Fruit fly (Drosophila melanogaster) whole organism, embryonic: Measurements from ENCODE around the gene lbe.

ENCODE experiments used
- Abd-B ChIP-seq: fragments of 200-800 bp; sonication (Bioruptor generic); optimal IDR thresholded peaks from 2 replicates; lab custom pipeline; 2018; ENCODE audit warnings: missing biosample characterization, mild to moderate bottlenecking, missing genetic modification characterization, moderate library complexity
- Atf3 ChIP-seq: fragments of 200-800 bp; sonication (Bioruptor generic); optimal IDR thresholded peaks from 3 replicates; lab custom pipeline; 2016; ENCODE audit warnings: missing biosample characterization, missing genetic modification characterization
- Atf6 ChIP-seq: fragments of 200-800 bp; sonication (Bioruptor generic); IDR thresholded peaks from 2 replicates; pipeline ENCODE4 v1.3.6; 2022; ENCODE audit warnings: missing biosample characterization, missing genetic modification characterization
- B-H2 ChIP-seq: fragments of 200-800 bp; sonication (Bioruptor generic); optimal IDR thresholded peaks from 2 replicates; lab custom pipeline; 2018; ENCODE audit warnings: missing biosample characterization, mild to moderate bottlenecking, missing genetic modification characterization
- Bdp1 ChIP-seq: fragments of 200-800 bp; sonication (Bioruptor generic); optimal IDR thresholded peaks from 3 replicates; lab custom pipeline; 2016; ENCODE audit warnings: missing biosample characterization, missing genetic modification characterization
- CG10209 ChIP-seq: fragments of 200-800 bp; sonication (Bioruptor generic); optimal IDR thresholded peaks from 3 replicates; lab custom pipeline; 2017; ENCODE audit warnings: missing biosample characterization, mild to moderate bottlenecking, missing genetic modification characterization, missing genetic modification reagents
- CG10366 ChIP-seq: fragments of 200-800 bp; sonication (Bioruptor generic); IDR thresholded peaks from 2 replicates; pipeline ENCODE4 v1.3.6; 2022; ENCODE audit warnings: missing biosample characterization, missing genetic modification characterization
- CG10543 ChIP-seq: fragments of 200-800 bp; sonication (Bioruptor generic); optimal IDR thresholded peaks from 3 replicates; lab custom pipeline; 2017; ENCODE audit warnings: missing biosample characterization, mild to moderate bottlenecking, missing genetic modification characterization, moderate library complexity
- CG1233 ChIP-seq: fragments of 200-800 bp; sonication (Bioruptor generic); optimal IDR thresholded peaks from 4 replicates; lab custom pipeline; 2018; ENCODE audit warnings: missing biosample characterization, mild to moderate bottlenecking, missing genetic modification characterization
- CG14441 ChIP-seq: fragments of 200-800 bp; sonication (Bioruptor generic); IDR thresholded peaks from 2 replicates; pipeline ENCODE4 v1.3.6; 2022; ENCODE audit warnings: missing biosample characterization, missing genetic modification characterization
- CG1603 ChIP-seq: fragments of 200-800 bp; sonication (Bioruptor generic); optimal IDR thresholded peaks from 2 replicates; lab custom pipeline; 2019; ENCODE audit warnings: missing biosample characterization, mild to moderate bottlenecking, missing genetic modification characterization, moderate library complexity
- CG17361 ChIP-seq: fragments of 200-800 bp; sonication (Bioruptor generic); IDR thresholded peaks from 3 replicates; pipeline ENCODE4 v1.3.6; 2022; ENCODE audit warnings: missing biosample characterization, missing genetic modification characterization
- CG17385 ChIP-seq: fragments of 200-800 bp; sonication (Bioruptor generic); optimal IDR thresholded peaks from 3 replicates; lab custom pipeline; 2018; ENCODE audit warnings: missing biosample characterization, mild to moderate bottlenecking, missing genetic modification characterization
- CG17568 ChIP-seq: fragments of 200-800 bp; sonication (Bioruptor generic); optimal IDR thresholded peaks from 2 replicates; lab custom pipeline; 2018; ENCODE audit warnings: missing biosample characterization, mild to moderate bottlenecking, missing genetic modification characterization, moderate library complexity
- CG18262 ChIP-seq: fragments of 200-800 bp; optimal IDR thresholded peaks from 3 replicates; lab custom pipeline; 2019; ENCODE audit warnings: missing biosample characterization, mild to moderate bottlenecking, missing genetic modification characterization, moderate library complexity
- CG1832 ChIP-seq: fragments of 200-800 bp; sonication (Bioruptor generic); optimal IDR thresholded peaks from 2 replicates; lab custom pipeline; 2017; ENCODE audit warnings: missing biosample characterization, mild to moderate bottlenecking, missing genetic modification characterization, inconsistent platforms
- CG18619 ChIP-seq: fragments of 200-800 bp; sonication (Bioruptor generic); optimal IDR thresholded peaks from 3 replicates; lab custom pipeline; 2017; ENCODE audit warnings: missing biosample characterization, mild to moderate bottlenecking, missing genetic modification characterization
- CG3163 ChIP-seq: fragments of 200-800 bp; sonication (Bioruptor generic); optimal IDR thresholded peaks from 3 replicates; lab custom pipeline; 2016; ENCODE audit warnings: missing biosample characterization, missing genetic modification characterization
- CG4360 ChIP-seq: fragments of 200-800 bp; sonication (Bioruptor generic); IDR thresholded peaks from 2 replicates; pipeline ENCODE4 v1.3.6; 2022; ENCODE audit warnings: missing biosample characterization, missing genetic modification characterization
- CG4854 ChIP-seq: fragments of 200-800 bp; sonication (Bioruptor generic); optimal IDR thresholded peaks from 2 replicates; lab custom pipeline; 2016; ENCODE audit warnings: missing biosample characterization, missing genetic modification characterization, inconsistent platforms
- CG6254 ChIP-seq: fragments of 200-800 bp; sonication (Bioruptor generic); optimal IDR thresholded peaks from 3 replicates; lab custom pipeline; 2017; ENCODE audit warnings: mild to moderate bottlenecking, missing biosample characterization, missing genetic modification reagents, missing genetic modification characterization
- CG6272 ChIP-seq: fragments of 200-800 bp; sonication (Bioruptor generic); IDR thresholded peaks from 2 replicates; pipeline ENCODE4 v1.3.6; 2022; ENCODE audit warnings: missing biosample characterization, missing genetic modification characterization
- CG6813 ChIP-seq: fragments of 200-800 bp; sonication (Bioruptor generic); optimal IDR thresholded peaks from 2 replicates; lab custom pipeline; 2017; ENCODE audit warnings: missing biosample characterization, missing genetic modification characterization, mild to moderate bottlenecking, moderate library complexity, missing genetic modification reagents
- CG7786 ChIP-seq: fragments of 200-800 bp; sonication (Bioruptor generic); optimal IDR thresholded peaks from 2 replicates; lab custom pipeline; 2016; ENCODE audit warnings: missing biosample characterization, missing genetic modification characterization
- CG9876 ChIP-seq: fragments of 200-800 bp; sonication (Bioruptor generic); optimal IDR thresholded peaks from 2 replicates; lab custom pipeline; 2016; ENCODE audit warnings: missing biosample characterization, missing genetic modification characterization
- CoRest ChIP-seq: fragments of 200-800 bp; sonication (Bioruptor generic); optimal IDR thresholded peaks from 3 replicates; lab custom pipeline; 2018; ENCODE audit warnings: missing biosample characterization, mild to moderate bottlenecking, missing genetic modification characterization, moderate library complexity
- D ChIP-seq, 2 experiments: fragments of 200-800 bp in 1 of 2; fragments of >200 bp in 1 of 2; sonication (Bioruptor generic) in 1 of 2; optimal IDR thresholded peaks; 2 replicates in 1 of 2; 3 replicates in 1 of 2; lab custom pipeline; 2017; ENCODE audit warnings: mild to moderate bottlenecking in 1 of 2, missing biosample characterization in 1 of 2, missing genetic modification characterization in 1 of 2, missing genetic modification reagents in 1 of 2
- Doc3 ChIP-seq: fragments of 200-800 bp; sonication (Bioruptor generic); IDR thresholded peaks from 3 replicates; pipeline ENCODE4 v1.3.6; 2022; ENCODE audit warnings: missing biosample characterization, missing genetic modification characterization; ENCODE audit not compliant: partially characterized antibody
- Gsc ChIP-seq: fragments of 200-800 bp; sonication (Bioruptor generic); IDR thresholded peaks from 2 replicates; pipeline ENCODE4 v1.3.6; 2022; ENCODE audit warnings: missing biosample characterization, missing genetic modification characterization
- Hr39 ChIP-seq: fragments of >200 bp; optimal IDR thresholded peaks from 2 replicates; lab custom pipeline; 2017
- Jarid2 ChIP-seq: fragments of 200-800 bp; sonication (Bioruptor generic); optimal IDR thresholded peaks from 3 replicates; lab custom pipeline; 2017; ENCODE audit warnings: mild to moderate bottlenecking, missing biosample characterization, missing genetic modification reagents, missing genetic modification characterization
- Nf-YA ChIP-seq: fragments of 200-800 bp; sonication (Bioruptor generic); IDR thresholded peaks from 2 replicates; pipeline ENCODE4 v1.3.6; 2022; ENCODE audit warnings: missing biosample characterization, missing genetic modification characterization
- Rx ChIP-seq: fragments of 200-800 bp; sonication (Bioruptor generic); IDR thresholded peaks from 2 replicates; pipeline ENCODE4 v1.3.6; 2022; ENCODE audit warnings: missing biosample characterization, missing genetic modification characterization
- Xbp1 ChIP-seq: fragments of 200-800 bp; sonication (Bioruptor generic); optimal IDR thresholded peaks from 3 replicates; lab custom pipeline; 2016; ENCODE audit warnings: missing biosample characterization, mild to moderate bottlenecking, missing genetic modification characterization
- YL-1 ChIP-seq: fragments of 200-800 bp; sonication (Bioruptor generic); optimal IDR thresholded peaks from 3 replicates; lab custom pipeline; 2017; ENCODE audit warnings: missing biosample characterization, mild to moderate bottlenecking, missing genetic modification characterization
- ac ChIP-seq: fragments of 200-800 bp; sonication (Bioruptor generic); optimal IDR thresholded peaks from 3 replicates; lab custom pipeline; 2017; ENCODE audit warnings: missing biosample characterization, mild to moderate bottlenecking, missing genetic modification characterization
- ase ChIP-seq: fragments of 200-800 bp; sonication (Bioruptor generic); IDR thresholded peaks from 3 replicates; pipeline ENCODE4 v1.3.6; 2022; ENCODE audit warnings: missing biosample characterization, missing genetic modification characterization
- corto ChIP-seq: fragments of 200-800 bp; sonication (Bioruptor generic); optimal IDR thresholded peaks from 2 replicates; lab custom pipeline; 2016; ENCODE audit warnings: missing biosample characterization, mild to moderate bottlenecking, missing genetic modification characterization, moderate library complexity
- exex ChIP-seq: fragments of 200-800 bp; sonication (Bioruptor generic); optimal IDR thresholded peaks from 4 replicates; lab custom pipeline; 2018; ENCODE audit warnings: missing biosample characterization, mild to moderate bottlenecking, missing genetic modification characterization, moderate library complexity
- fru ChIP-seq: fragments of >200 bp; optimal IDR thresholded peaks from 2 replicates; lab custom pipeline; 2017
- fu2 ChIP-seq: fragments of 200-800 bp; sonication (Bioruptor generic); optimal IDR thresholded peaks from 2 replicates; lab custom pipeline; 2016; ENCODE audit warnings: missing biosample characterization, missing genetic modification characterization
- gcm ChIP-seq: fragments of 200-800 bp; sonication (Bioruptor generic); optimal IDR thresholded peaks from 2 replicates; lab custom pipeline; 2019; ENCODE audit warnings: missing biosample characterization, mild to moderate bottlenecking, missing genetic modification characterization, moderate library complexity
- ham ChIP-seq: fragments of 200-800 bp; sonication (Bioruptor generic); IDR thresholded peaks from 2 replicates; pipeline ENCODE4 v1.3.6; 2022; ENCODE audit warnings: missing biosample characterization, missing genetic modification characterization
- jigr1 ChIP-seq: fragments of 200-800 bp; sonication (Bioruptor generic); IDR thresholded peaks from 3 replicates; pipeline ENCODE4 v1.3.6; 2022; ENCODE audit warnings: missing biosample characterization, missing genetic modification characterization
- ken ChIP-seq: fragments of 200-800 bp; sonication (Bioruptor generic); IDR thresholded peaks from 3 replicates; pipeline ENCODE4 v1.3.6; 2022; ENCODE audit warnings: missing biosample characterization, missing genetic modification characterization
- org-1 ChIP-seq: fragments of 200-800 bp; sonication (Bioruptor generic); optimal IDR thresholded peaks from 2 replicates; lab custom pipeline; 2017; ENCODE audit warnings: missing biosample characterization, missing genetic modification characterization
- pb ChIP-seq: fragments of 200-800 bp; sonication (Bioruptor generic); optimal IDR thresholded peaks from 3 replicates; lab custom pipeline; 2016; ENCODE audit warnings: missing biosample characterization, missing genetic modification characterization
- sima ChIP-seq: fragments of 200-800 bp; sonication (Bioruptor generic); optimal IDR thresholded peaks from 2 replicates; lab custom pipeline; 2016; ENCODE audit warnings: missing biosample characterization, missing genetic modification characterization
- tap ChIP-seq: fragments of 200-800 bp; optimal IDR thresholded peaks from 3 replicates; lab custom pipeline; 2019; ENCODE audit warnings: missing biosample characterization, mild to moderate bottlenecking, missing genetic modification characterization, moderate library complexity
- tin ChIP-seq: fragments of 200-800 bp; sonication (Bioruptor generic); optimal IDR thresholded peaks from 3 replicates; lab custom pipeline; 2016; ENCODE audit warnings: missing biosample characterization, missing genetic modification characterization
- unpg ChIP-seq: fragments of 200-800 bp; sonication (Bioruptor generic); optimal IDR thresholded peaks from 3 replicates; lab custom pipeline; 2018; ENCODE audit warnings: missing biosample characterization, mild to moderate bottlenecking, missing genetic modification characterization, moderate library complexity
- zf30C ChIP-seq: fragments of 200-800 bp; sonication (Bioruptor generic); optimal IDR thresholded peaks from 3 replicates; lab custom pipeline; 2018; ENCODE audit warnings: missing biosample characterization, mild to moderate bottlenecking, missing genetic modification characterization

Gene lbe

dm6 chr3R:21419932-21420331 lies 26.4 kb downstream of the lbe start (continued):
- TF ChIP-seq CG14441 (GFP tag; lab: Robert Waterston, UW) (peak; percentile 23; the same call in 1 of the 2 replicates), CG3163 (no peak), Gsc (GFP tag; lab: Robert Waterston, UW) (no peak), ase (GFP tag; lab: Robert Waterston, UW) (no peak), CG18619 (peak; percentile 2), CG6813 (GFP tag; lab: Kevin White, UChicago) (peak; percentile 54), corto (no peak), CG6272 (GFP tag; lab: Robert Waterston, UW) (no peak), CG4854 (no peak), YL-1 (no peak), fru (lab: Kevin White, UChicago) (no peak), ac (peak; percentile 23), CG17361 (GFP tag; lab: Robert Waterston, UW) (peak; percentile 73), Atf6 (GFP tag; lab: Robert Waterston, UW) (no peak), fu2 (GFP tag; lab: Kevin White, UChicago) (no peak), ken (GFP tag; lab: Robert Waterston, UW) (0 out of 3 replicates have a peak, but pooled peaks have one; percentile 5), unpg (GFP tag; lab: Kevin White, UChicago) (peak; percentile 40), CG6254 (GFP tag; lab: Kevin White, UChicago) (peak; percentile 33), tap (tag; lab: Kevin White, UChicago) (peak; percentile 7), gcm (GFP tag; lab: Kevin White, UChicago) (peak; percentile 3), CG1603 (tag; lab: Kevin White, UChicago) (no peak), CG1233 (peak; percentile 43), Xbp1 (no peak), ham (GFP tag; lab: Robert Waterston, UW) (no peak), tin (GFP tag; lab: Kevin White, UChicago) (no peak), CG10209 (GFP tag; lab: Kevin White, UChicago) (no peak), Doc3 (GFP tag; lab: Robert Waterston, UW) (no peak), Bdp1 (no peak), org-1 (GFP tag; lab: Kevin White, UChicago) (peak; percentile 16), Atf3 (GFP tag; lab: Kevin White, UChicago) (no peak), exex (tag; lab: Kevin White, UChicago) (no peak), CoRest (tag; lab: Kevin White, UChicago) (peak; percentile 40), CG4360 (GFP tag; lab: Robert Waterston, UW) (no peak), Abd-B (peak; percentile 23), CG18262 (tag; lab: Kevin White, UChicago) (peak; percentile 79), D (optimal IDR thresholded peaks at IDR 0.05; lab: Kevin White, UChicago) (no peak), D (GFP tag; optimal IDR thresholded peaks at IDR 0.05; lab: Kevin White, UChicago) (peak; percentile 16), Rx (GFP tag; lab: Robert Waterston, UW) (no peak), CG1832 (GFP tag; lab: Kevin White, UChicago) (no peak), CG10366 (GFP tag; lab: Robert Waterston, UW) (no peak), CG9876 (GFP tag; lab: Kevin White, UChicago) (no peak), Jarid2 (GFP tag; lab: Kevin White, UChicago) (no peak), zf30C (GFP tag; lab: Kevin White, UChicago) (peak; percentile 13), B-H2 (no peak), CG17568 (GFP tag; lab: Kevin White, UChicago) (no peak), pb (GFP tag; lab: Kevin White, UChicago) (no peak), CG10543 (GFP tag; lab: Kevin White, UChicago) (no peak), CG7786 (GFP tag; lab: Kevin White, UChicago) (no peak), Hr39 (lab: Kevin White, UChicago) (no peak), sima (GFP tag; lab: Kevin White, UChicago) (no peak), CG17385 (GFP tag; lab: Kevin White, UChicago) (no peak), Nf-YA (GFP tag; lab: Robert Waterston, UW) (no peak), jigr1 (no peak)
